Fruit fly (Drosophila melanogaster): ENCODE data around the gene Oatp33Ea.

The Oatp33Ea gene

DNA sequence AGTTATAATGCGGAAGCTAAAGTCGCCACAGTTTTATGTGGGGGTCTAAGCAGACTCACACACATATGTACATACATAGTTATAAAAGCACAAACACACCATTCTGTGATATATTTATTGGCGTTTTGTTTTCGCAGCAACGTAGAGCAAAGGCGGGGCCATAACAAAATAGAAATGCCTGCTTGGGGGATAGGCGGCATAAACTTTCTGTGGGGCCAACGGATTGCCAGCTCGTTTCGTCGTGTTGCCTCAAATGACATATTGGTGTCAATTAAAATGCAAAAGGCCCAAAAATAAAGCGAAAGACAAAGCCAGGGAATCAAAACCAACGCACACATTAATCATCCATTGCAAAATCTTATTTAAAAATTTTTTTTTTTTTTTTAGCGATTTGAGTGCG is 23.1 kb upstream of the Oatp33Ea start:
- no peak for TF ChIP-seq bsh (GFP tag; optimal IDR thresholded peaks at IDR 0.05)
- no peak for TF ChIP-seq bab2 (GFP tag; optimal IDR thresholded peaks at IDR 0.05)
- TF ChIP-seq CG42726 (GFP tag; IDR thresholded peaks at IDR 0.05; ENCODE audit: partially characterized antibody): no peak
- no peak for TF ChIP-seq Aef1 (GFP tag; IDR thresholded peaks at IDR 0.05)
- no peak for TF ChIP-seq pan (optimal IDR thresholded peaks at IDR 0.05)
- TF ChIP-seq pan (GFP tag; optimal IDR thresholded peaks at IDR 0.05 in 1 of 2, IDR thresholded peaks at IDR 0.05 in 1 of 2): peak in 1 of 2 experiments; percentile 13
- TF ChIP-seq CG15601 (tag; optimal IDR thresholded peaks at IDR 0.05): no peak
- no peak for TF ChIP-seq Xbp1 (GFP tag; optimal IDR thresholded peaks at IDR 0.05)
- no peak for TF ChIP-seq CG6791 (GFP tag; IDR thresholded peaks at IDR 0.05; ENCODE audit: partially characterized antibody)
- no peak for TF ChIP-seq cas (GFP tag; IDR thresholded peaks at IDR 0.05)
- no peak for TF ChIP-seq dpn (GFP tag; optimal IDR thresholded peaks at IDR 0.05)
- TF ChIP-seq D19B (GFP tag; optimal IDR thresholded peaks at IDR 0.05): peak; percentile 9
- TF ChIP-seq sug (tag; optimal IDR thresholded peaks at IDR 0.05): peak; percentile 50
- TF ChIP-seq NfI (GFP tag; optimal IDR thresholded peaks at IDR 0.05): no peak
- no peak for TF ChIP-seq Myb (GFP tag; optimal IDR thresholded peaks at IDR 0.05)
- no peak for TF ChIP-seq gfzf (GFP tag; optimal IDR thresholded peaks at IDR 0.05)
- TF ChIP-seq pita (GFP tag; optimal IDR thresholded peaks at IDR 0.05): no peak
- no peak for TF ChIP-seq dan (GFP tag; IDR thresholded peaks at IDR 0.05)
- no peak for TF ChIP-seq knrl (GFP tag; IDR thresholded peaks at IDR 0.05; ENCODE audit: partially characterized antibody)
- no peak for TF ChIP-seq Ravus (GFP tag; IDR thresholded peaks at IDR 0.05)
- no peak for TF ChIP-seq fru (optimal IDR thresholded peaks at IDR 0.05)
- TF ChIP-seq CG33213 (GFP tag; optimal IDR thresholded peaks at IDR 0.05): no peak
- no peak for TF ChIP-seq ttk (GFP tag; IDR thresholded peaks at IDR 0.05)
- TF ChIP-seq CG32532 (GFP tag; IDR thresholded peaks at IDR 0.05): no peak
- TF ChIP-seq tgo (GFP tag; IDR thresholded peaks at IDR 0.05): no peak
- no peak for TF ChIP-seq br (optimal IDR thresholded peaks at IDR 0.05)
- TF ChIP-seq CG13624 (GFP tag; optimal IDR thresholded peaks at IDR 0.05): peak; percentile 6
- TF ChIP-seq h (optimal IDR thresholded peaks at IDR 0.05): no peak
- TF ChIP-seq Hr51 (GFP tag; optimal IDR thresholded peaks at IDR 0.05): no peak
- no peak for TF ChIP-seq CG16863 (GFP tag; optimal IDR thresholded peaks at IDR 0.05)
- TF ChIP-seq wdn (GFP tag; IDR thresholded peaks at IDR 0.05): 0 out of 2 replicates have a peak, but pooled peaks have one; percentile 28
- no peak for TF ChIP-seq CG14441 (GFP tag; IDR thresholded peaks at IDR 0.05)
- no peak for TF ChIP-seq CG3065 (GFP tag; optimal IDR thresholded peaks at IDR 0.05)
- no peak for TF ChIP-seq CG1603 (tag; optimal IDR thresholded peaks at IDR 0.05)
- no peak for TF ChIP-seq CG14667 (GFP tag; IDR thresholded peaks at IDR 0.05)
- TF ChIP-seq Jarid2 (GFP tag; optimal IDR thresholded peaks at IDR 0.05): no peak
- TF ChIP-seq CG30403 (GFP tag; optimal IDR thresholded peaks at IDR 0.05): no peak
- TF ChIP-seq CG6175 (GFP tag; IDR thresholded peaks at IDR 0.05): no peak
- TF ChIP-seq Fer1 (GFP tag; optimal IDR thresholded peaks at IDR 0.05): peak; percentile 10
- no peak for TF ChIP-seq z (GFP tag; IDR thresholded peaks at IDR 0.05)
- TF ChIP-seq gcm2 (GFP tag; optimal IDR thresholded peaks at IDR 0.05): no peak
- TF ChIP-seq ro (GFP tag; IDR thresholded peaks at IDR 0.05): no peak
- no peak for TF ChIP-seq CG2712 (tag; optimal IDR thresholded peaks at IDR 0.05)
- peak in 1 of 2 experiments; percentile 38 for TF ChIP-seq Eip74EF (GFP tag; optimal IDR thresholded peaks at IDR 0.05)
- TF ChIP-seq CG2875 (GFP tag; optimal IDR thresholded peaks at IDR 0.05): no peak
- TF ChIP-seq slbo (GFP tag; IDR thresholded peaks at IDR 0.05): 0 out of 2 replicates have a peak, but pooled peaks have one; percentile 3
- no peak for TF ChIP-seq Sin3A (optimal IDR thresholded peaks at IDR 0.05)
- peak; percentile 48 for TF ChIP-seq Hmr (GFP tag; optimal IDR thresholded peaks at IDR 0.05)
- TF ChIP-seq Adf1 (GFP tag; IDR thresholded peaks at IDR 0.05): 0 out of 2 replicates have a peak, but pooled peaks have one; percentile 13
- no peak for TF ChIP-seq CG17612 (GFP tag; IDR thresholded peaks at IDR 0.05)
- TF ChIP-seq CG4404 (GFP tag; IDR thresholded peaks at IDR 0.05): no peak
- TF ChIP-seq CG3281 (GFP tag; optimal IDR thresholded peaks at IDR 0.05): peak; percentile 12
- TF ChIP-seq zfh1 (GFP tag; IDR thresholded peaks at IDR 0.05): no peak
